Fruit fly (Drosophila melanogaster) whole organism, embryonic: ENCODE data around the gene CG18213.

Source experiments
- ATbp ChIP-seq: fragments of 200-800 bp; sonication (Bioruptor generic); optimal IDR thresholded peaks from 2 replicates; lab custom pipeline; 2017; ENCODE audit warnings: missing biosample characterization, mild to moderate bottlenecking, missing genetic modification characterization, missing genetic modification reagents
- Abd-B ChIP-seq: fragments of 200-800 bp; sonication (Bioruptor generic); optimal IDR thresholded peaks from 2 replicates; lab custom pipeline; 2018; ENCODE audit warnings: missing biosample characterization, mild to moderate bottlenecking, missing genetic modification characterization, moderate library complexity
- CG10209 ChIP-seq: fragments of 200-800 bp; sonication (Bioruptor generic); optimal IDR thresholded peaks from 3 replicates; lab custom pipeline; 2017; ENCODE audit warnings: missing biosample characterization, mild to moderate bottlenecking, missing genetic modification characterization, missing genetic modification reagents
- CG10321 ChIP-seq: fragments of 200-800 bp; sonication (Bioruptor generic); IDR thresholded peaks from 2 replicates; pipeline ENCODE4 v1.3.6; 2022; ENCODE audit warnings: missing biosample characterization, missing genetic modification characterization
- CG11560 ChIP-seq: fragments of 200-800 bp; sonication (Bioruptor generic); IDR thresholded peaks from 3 replicates; pipeline ENCODE4 v1.3.6; 2022; ENCODE audit warnings: missing biosample characterization, missing genetic modification characterization
- CG11723 ChIP-seq: fragments of 200-800 bp; sonication (Bioruptor generic); optimal IDR thresholded peaks from 2 replicates; lab custom pipeline; 2017; ENCODE audit warnings: missing biosample characterization, mild to moderate bottlenecking, missing genetic modification characterization
- CG13296 ChIP-seq: fragments of 200-800 bp; sonication (Bioruptor generic); optimal IDR thresholded peaks from 3 replicates; lab custom pipeline; 2018; ENCODE audit warnings: missing biosample characterization, mild to moderate bottlenecking, missing genetic modification characterization
- CG15073 ChIP-seq: fragments of 200-800 bp; sonication (Bioruptor generic); optimal IDR thresholded peaks from 2 replicates; lab custom pipeline; 2016; ENCODE audit warnings: missing biosample characterization, missing genetic modification characterization
- CG17612 ChIP-seq: fragments of 200-800 bp; sonication (Bioruptor generic); IDR thresholded peaks from 2 replicates; pipeline ENCODE4 v1.3.6; 2022; ENCODE audit warnings: missing biosample characterization, missing genetic modification characterization
- CG17912 ChIP-seq: fragments of 200-800 bp; sonication (Bioruptor generic); optimal IDR thresholded peaks from 2 replicates; lab custom pipeline; 2018; ENCODE audit warnings: missing biosample characterization, mild to moderate bottlenecking, missing genetic modification characterization
- CG18011 ChIP-seq: fragments of 200-800 bp; sonication (Bioruptor generic); optimal IDR thresholded peaks from 2 replicates; lab custom pipeline; 2017; ENCODE audit warnings: missing biosample characterization, missing genetic modification characterization, mild to moderate bottlenecking, moderate library complexity, missing genotype
- CG2678 ChIP-seq: fragments of 200-800 bp; sonication (Bioruptor generic); optimal IDR thresholded peaks from 3 replicates; lab custom pipeline; 2019; ENCODE audit warnings: missing biosample characterization, mild to moderate bottlenecking, missing genetic modification characterization, moderate library complexity
- CG2712 ChIP-seq: fragments of 200-800 bp; optimal IDR thresholded peaks from 3 replicates; lab custom pipeline; 2019; ENCODE audit warnings: missing biosample characterization, mild to moderate bottlenecking, missing genetic modification characterization, moderate library complexity
- CG31388 ChIP-seq: fragments of 200-800 bp; sonication (Bioruptor generic); optimal IDR thresholded peaks from 2 replicates; lab custom pipeline; 2016; ENCODE audit warnings: missing biosample characterization, missing genetic modification characterization
- CG32767 ChIP-seq: fragments of 200-800 bp; sonication (Bioruptor generic); IDR thresholded peaks from 2 replicates; pipeline ENCODE4 v1.3.6; 2022; ENCODE audit warnings: missing biosample characterization, missing genetic modification characterization
- CG33213 ChIP-seq: fragments of 200-800 bp; sonication (Bioruptor generic); optimal IDR thresholded peaks from 3 replicates; lab custom pipeline; 2016; ENCODE audit warnings: missing biosample characterization, missing genetic modification characterization
- CG4424 ChIP-seq: fragments of 200-800 bp; sonication (Bioruptor generic); optimal IDR thresholded peaks from 3 replicates; lab custom pipeline; 2016; ENCODE audit warnings: missing biosample characterization, missing genetic modification characterization
- CG6765 ChIP-seq: fragments of 200-800 bp; sonication (Bioruptor generic); optimal IDR thresholded peaks from 3 replicates; lab custom pipeline; 2017; ENCODE audit warnings: missing biosample characterization, mild to moderate bottlenecking, missing genetic modification characterization
- CG7271 ChIP-seq: fragments of 200-800 bp; sonication (Bioruptor generic); optimal IDR thresholded peaks from 2 replicates; lab custom pipeline; 2018; ENCODE audit warnings: missing biosample characterization, mild to moderate bottlenecking, missing genetic modification characterization, moderate library complexity
- CG8359 ChIP-seq: fragments of 200-800 bp; sonication (Bioruptor generic); optimal IDR thresholded peaks from 2 replicates; lab custom pipeline; 2017; ENCODE audit warnings: missing biosample characterization, mild to moderate bottlenecking, missing genetic modification characterization, borderline replicate concordance
- CG8944 ChIP-seq: fragments of 200-800 bp; sonication (Bioruptor generic); optimal IDR thresholded peaks from 3 replicates; lab custom pipeline; 2016; ENCODE audit warnings: missing biosample characterization, missing genetic modification characterization
- CG9932 ChIP-seq: fragments of 200-800 bp; sonication (Bioruptor generic); IDR thresholded peaks from 2 replicates; pipeline ENCODE4 v1.3.6; 2022; ENCODE audit warnings: missing biosample characterization, missing genetic modification characterization
- E2f1 ChIP-seq: fragments of 200-800 bp; sonication (Bioruptor generic); IDR thresholded peaks from 2 replicates; pipeline ENCODE4 v1.3.6; 2022; ENCODE audit warnings: missing biosample characterization, missing genetic modification characterization
- Elba2 ChIP-seq: fragments of 200-800 bp; sonication (Bioruptor generic); optimal IDR thresholded peaks from 3 replicates; lab custom pipeline; 2016; ENCODE audit warnings: missing biosample characterization, missing genetic modification characterization
- MTF-1 ChIP-seq: fragments of 200-800 bp; sonication (Bioruptor generic); optimal IDR thresholded peaks from 2 replicates; lab custom pipeline; 2018; ENCODE audit warnings: missing biosample characterization, mild to moderate bottlenecking, missing genetic modification characterization, borderline replicate concordance
- NC2β ChIP-seq: fragments of 200-800 bp; sonication (Bioruptor generic); optimal IDR thresholded peaks from 2 replicates; lab custom pipeline; 2016; ENCODE audit warnings: missing biosample characterization, missing genetic modification characterization
- Nf-YB ChIP-seq: fragments of 200-800 bp; sonication (Bioruptor generic); optimal IDR thresholded peaks from 3 replicates; lab custom pipeline; 2019; ENCODE audit warnings: missing biosample characterization, mild to moderate bottlenecking, missing genetic modification characterization, moderate library complexity
- Ptx1 ChIP-seq: fragments of 200-800 bp; sonication (Bioruptor generic); IDR thresholded peaks from 2 replicates; pipeline ENCODE4 v1.3.6; 2022; ENCODE audit warnings: missing biosample characterization, missing genetic modification characterization
- Sox100B ChIP-seq: fragments of 200-800 bp; sonication (Bioruptor generic); optimal IDR thresholded peaks from 3 replicates; lab custom pipeline; 2018; ENCODE audit warnings: missing biosample characterization, mild to moderate bottlenecking, missing genetic modification characterization
- Vsx1 ChIP-seq: fragments of 200-800 bp; sonication (Bioruptor generic); optimal IDR thresholded peaks from 2 replicates; lab custom pipeline; 2017; ENCODE audit warnings: missing biosample characterization, mild to moderate bottlenecking, missing genetic modification characterization, missing genetic modification reagents
- ase ChIP-seq: fragments of 200-800 bp; sonication (Bioruptor generic); IDR thresholded peaks from 3 replicates; pipeline ENCODE4 v1.3.6; 2022; ENCODE audit warnings: missing biosample characterization, missing genetic modification characterization
- bab2 ChIP-seq: fragments of 200-800 bp; sonication (Bioruptor generic); optimal IDR thresholded peaks from 2 replicates; lab custom pipeline; 2016; ENCODE audit warnings: missing biosample characterization, missing genetic modification characterization
- bbx ChIP-seq: fragments of 200-800 bp; sonication (Bioruptor generic); IDR thresholded peaks from 2 replicates; pipeline ENCODE4 v1.3.6; 2022; ENCODE audit warnings: missing biosample characterization, missing genetic modification characterization; ENCODE audit not compliant: partially characterized antibody
- chif ChIP-seq, 2 experiments: fragments of 200-800 bp; sonication (Bioruptor generic); optimal IDR thresholded peaks; 3 replicates each; lab custom pipeline; 2016; ENCODE audit warnings: missing biosample characterization in 2 of 2, missing genetic modification characterization in 2 of 2
- disco-r ChIP-seq: fragments of 200-800 bp; sonication (Bioruptor generic); optimal IDR thresholded peaks from 2 replicates; lab custom pipeline; 2016; ENCODE audit warnings: missing biosample characterization, missing genetic modification characterization
- gcm ChIP-seq: fragments of 200-800 bp; sonication (Bioruptor generic); optimal IDR thresholded peaks from 2 replicates; lab custom pipeline; 2019; ENCODE audit warnings: missing biosample characterization, mild to moderate bottlenecking, missing genetic modification characterization, moderate library complexity
- lov ChIP-seq, 2 experiments: fragments of 200-800 bp in 1 of 2; fragments of >200 bp in 1 of 2; sonication (Bioruptor generic) in 1 of 2; IDR thresholded peaks in 1 of 2; optimal IDR thresholded peaks in 1 of 2; 2 replicates in 1 of 2; 3 replicates in 1 of 2; pipeline versions ENCODE4 v1.3.6 to Lab custom; 2017 to 2022; ENCODE audit warnings: missing biosample characterization in 1 of 2, missing genetic modification characterization in 1 of 2
- nmo ChIP-seq: fragments of 200-800 bp; sonication (Bioruptor generic); optimal IDR thresholded peaks from 2 replicates; lab custom pipeline; 2018; ENCODE audit warnings: missing biosample characterization, mild to moderate bottlenecking, missing genetic modification characterization, moderate library complexity
- sens-2 ChIP-seq: fragments of 200-800 bp; sonication (Bioruptor generic); IDR thresholded peaks from 2 replicates; pipeline ENCODE4 v1.3.6; 2022; ENCODE audit warnings: missing biosample characterization, missing genetic modification characterization
- slou ChIP-seq: fragments of 200-800 bp; sonication (Bioruptor generic); optimal IDR thresholded peaks from 3 replicates; lab custom pipeline; 2016; ENCODE audit warnings: missing biosample characterization, missing genetic modification characterization
- slp2 ChIP-seq: fragments of 200-800 bp; sonication (Bioruptor generic); optimal IDR thresholded peaks from 2 replicates; lab custom pipeline; 2016; ENCODE audit warnings: missing biosample characterization, missing genetic modification characterization
- sqz ChIP-seq: fragments of 200-800 bp; sonication (Bioruptor generic); optimal IDR thresholded peaks from 3 replicates; lab custom pipeline; 2018; ENCODE audit warnings: missing biosample characterization, mild to moderate bottlenecking, missing genetic modification characterization
- tap ChIP-seq: fragments of 200-800 bp; optimal IDR thresholded peaks from 3 replicates; lab custom pipeline; 2019; ENCODE audit warnings: missing biosample characterization, mild to moderate bottlenecking, missing genetic modification characterization, moderate library complexity
- tll ChIP-seq, 2 experiments: fragments of 200-800 bp in 1 of 2; fragments of >200 bp in 1 of 2; sonication (Bioruptor generic) in 1 of 2; optimal IDR thresholded peaks; 2 replicates each; lab custom pipeline; 2017 to 2019; ENCODE audit warnings: missing biosample characterization in 2 of 2, missing genetic modification characterization in 2 of 2, mild to moderate bottlenecking in 1 of 2, moderate library complexity in 1 of 2
- usp ChIP-seq: fragments of >200 bp; optimal IDR thresholded peaks from 2 replicates; lab custom pipeline; 2017; ENCODE audit warnings: missing biosample characterization, missing genetic modification characterization
- zf30C ChIP-seq: fragments of 200-800 bp; sonication (Bioruptor generic); optimal IDR thresholded peaks from 3 replicates; lab custom pipeline; 2018; ENCODE audit warnings: missing biosample characterization, mild to moderate bottlenecking, missing genetic modification characterization
- zfh2 ChIP-seq: fragments of 200-800 bp; sonication (Bioruptor generic); optimal IDR thresholded peaks from 2 replicates; lab custom pipeline; 2016; ENCODE audit warnings: missing biosample characterization, missing genetic modification characterization

The CG18213 gene

DNA sequence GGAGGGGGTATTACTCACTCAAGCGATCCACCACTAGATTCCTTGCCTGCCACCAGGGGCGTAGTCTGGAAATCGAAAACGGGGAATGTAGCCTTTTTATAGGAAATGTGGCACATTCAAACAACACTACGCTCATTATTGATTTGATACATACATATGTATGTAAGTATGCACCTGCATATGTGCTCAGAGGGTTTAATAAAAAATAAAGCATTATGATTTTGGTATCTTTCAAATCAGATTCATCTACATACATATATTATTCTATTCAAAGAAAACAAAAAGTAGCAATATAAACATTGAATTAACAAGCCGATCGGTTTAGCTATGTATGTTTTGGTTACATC lies 16.9 kb upstream of the CG18213 start (continued):
- no peak for TF ChIP-seq zf30C (GFP tag; lab: Kevin White, UChicago)
- no peak for TF ChIP-seq CG17912 (GFP tag; lab: Kevin White, UChicago)
- no peak for TF ChIP-seq lov (optimal IDR thresholded peaks at IDR 0.05; lab: Kevin White, UChicago)
- no peak for TF ChIP-seq lov (GFP tag; IDR thresholded peaks at IDR 0.05; lab: Robert Waterston, UW)
- TF ChIP-seq E2f1 (GFP tag; lab: Robert Waterston, UW) = no peak
- TF ChIP-seq CG2712 (tag; lab: Kevin White, UChicago) = peak; percentile 59
- no peak for TF ChIP-seq Abd-B
- no peak for TF ChIP-seq CG8944 (GFP tag; lab: Kevin White, UChicago)
- no peak for TF ChIP-seq bab2 (GFP tag; lab: Kevin White, UChicago)
- TF ChIP-seq zfh2 (GFP tag; lab: Kevin White, UChicago) = no peak
- TF ChIP-seq Ptx1 (GFP tag; lab: Robert Waterston, UW) = peak; percentile 49
- TF ChIP-seq ase (GFP tag; lab: Robert Waterston, UW) = peak; percentile 34; the same call in 1 of the 3 replicates
- no peak for TF ChIP-seq CG10209 (GFP tag; lab: Kevin White, UChicago)
- TF ChIP-seq Vsx1 (GFP tag; lab: Kevin White, UChicago) = no peak

DNA sequence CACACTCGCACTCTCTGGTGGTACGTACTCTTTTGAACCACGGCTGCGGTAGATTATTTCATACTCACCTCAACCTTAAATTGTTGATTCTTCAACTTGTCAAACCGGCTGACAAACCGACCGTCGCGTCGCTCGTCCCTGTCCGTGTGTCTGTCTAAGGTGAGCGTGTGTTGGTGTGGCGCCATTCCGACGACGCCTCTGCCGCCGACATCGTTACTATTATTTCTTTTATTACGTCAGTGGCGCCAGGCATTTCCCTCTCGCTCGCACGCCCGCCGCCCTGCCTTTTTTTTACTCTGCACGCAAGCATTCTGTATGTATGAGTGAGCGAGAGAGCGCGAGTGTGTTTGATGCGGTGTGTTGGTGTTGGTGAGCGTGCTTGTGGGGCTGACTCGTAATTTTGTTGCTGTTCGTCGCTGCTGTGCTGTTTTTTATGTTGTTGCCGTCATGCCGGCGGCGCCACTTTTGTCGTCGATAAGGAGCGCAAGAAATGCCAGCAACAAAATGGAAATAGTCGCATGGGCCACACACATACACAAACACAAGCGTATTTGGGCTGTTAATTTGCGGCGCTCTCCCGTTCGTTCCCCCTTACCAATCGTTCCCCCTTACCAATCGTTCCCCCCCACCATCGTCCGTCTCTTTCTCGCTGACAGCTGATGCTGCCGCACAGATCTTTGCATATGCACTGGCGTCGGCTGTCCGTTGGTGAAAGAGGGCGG lies 16.3 kb upstream of the CG18213 start:
- no peak for TF ChIP-seq CG7271 (tag; lab: Kevin White, UChicago)
- TF ChIP-seq NC2β (GFP tag; lab: Kevin White, UChicago) = peak; percentile 15
- peak; percentile 72 for TF ChIP-seq Abd-B
- peak; percentile 51 for TF ChIP-seq nmo (GFP tag; lab: Kevin White, UChicago)
- peak; percentile 40; the same call in 1 of the 2 replicates for TF ChIP-seq CG32767 (GFP tag; lab: Robert Waterston, UW)
- TF ChIP-seq CG6765 (GFP tag; lab: Kevin White, UChicago) = peak; percentile 62
- TF ChIP-seq CG10321 (GFP tag; lab: Robert Waterston, UW) = peak; percentile 58; the same call in 1 of the 2 replicates
- no peak for TF ChIP-seq CG33213
- TF ChIP-seq CG13296 (GFP tag; lab: Kevin White, UChicago) = peak; percentile 38
- no peak for TF ChIP-seq CG18011 (GFP tag; lab: Kevin White, UChicago)
- TF ChIP-seq sens-2 = no peak
- TF ChIP-seq CG4424 (GFP tag; lab: Kevin White, UChicago) = no peak
- peak; percentile 45; the same call in 1 of the 2 replicates for TF ChIP-seq CG9932 (GFP tag; lab: Robert Waterston, UW)
- no peak for TF ChIP-seq CG8359 (GFP tag; lab: Kevin White, UChicago)
- no peak for TF ChIP-seq zfh2 (GFP tag; lab: Kevin White, UChicago)
- TF ChIP-seq CG15073 (GFP tag; lab: Kevin White, UChicago) = no peak
- no peak for TF ChIP-seq Sox100B (GFP tag; lab: Kevin White, UChicago)
- peak; percentile 9 for TF ChIP-seq CG2678 (tag; lab: Kevin White, UChicago)
- TF ChIP-seq bbx = 0 out of 2 replicates have a peak, but pooled peaks have one; percentile 27
- no peak for TF ChIP-seq CG11560 (tag; lab: Robert Waterston, UW)
- TF ChIP-seq CG17612 (GFP tag; lab: Robert Waterston, UW) = no peak
- TF ChIP-seq CG31388 (GFP tag; lab: Kevin White, UChicago) = no peak
- TF ChIP-seq gcm (GFP tag; lab: Kevin White, UChicago) = peak; percentile 53
- no peak for TF ChIP-seq chif (GFP tag; optimal IDR thresholded peaks at IDR 0.05; lab: Kevin White, UChicago)
- peak in 1 of 2 experiments; percentile 76 for TF ChIP-seq tll (GFP tag; optimal IDR thresholded peaks at IDR 0.05; lab: Kevin White, UChicago)
- peak; percentile 62 for TF ChIP-seq Nf-YB (GFP tag; lab: Kevin White, UChicago)
- TF ChIP-seq ATbp (GFP tag; lab: Kevin White, UChicago) = no peak
- TF ChIP-seq slp2 (GFP tag; lab: Kevin White, UChicago) = no peak
- no peak for TF ChIP-seq Elba2 (GFP tag; lab: Kevin White, UChicago)
- no peak for TF ChIP-seq CG11723 (GFP tag; lab: Kevin White, UChicago)
- no peak for TF ChIP-seq usp (GFP tag; lab: Kevin White, UChicago)
- no peak; the same call in 2 of the 3 replicates for TF ChIP-seq ase (GFP tag; lab: Robert Waterston, UW)
- no peak for TF ChIP-seq slou (GFP tag; lab: Kevin White, UChicago)
- TF ChIP-seq sqz (GFP tag; lab: Kevin White, UChicago) = peak; percentile 100
- no peak for TF ChIP-seq disco-r (GFP tag; lab: Kevin White, UChicago)
- TF ChIP-seq tap = no peak
- no peak for TF ChIP-seq MTF-1
